Fruit fly (Drosophila melanogaster) whole organism, embryonic: ENCODE measurements around the gene CG9467.

Experiments used
- Abd-B ChIP-seq: fragments of 200-800 bp; sonication (Bioruptor generic); optimal IDR thresholded peaks from 2 replicates; lab custom pipeline; 2018; ENCODE audit warnings: missing biosample characterization, mild to moderate bottlenecking, missing genetic modification characterization, moderate library complexity
- Atf6 ChIP-seq: fragments of 200-800 bp; sonication (Bioruptor generic); IDR thresholded peaks from 2 replicates; pipeline ENCODE4 v1.3.6; 2022; ENCODE audit warnings: missing biosample characterization, missing genetic modification characterization
- Awh ChIP-seq: fragments of 200-800 bp; sonication (Bioruptor generic); IDR thresholded peaks from 2 replicates; pipeline ENCODE4, ENCODE4 v1.3.6; 2022; ENCODE audit warnings: missing biosample characterization, missing genetic modification characterization
- CG10366 ChIP-seq: fragments of 200-800 bp; sonication (Bioruptor generic); IDR thresholded peaks from 2 replicates; pipeline ENCODE4 v1.3.6; 2022; ENCODE audit warnings: missing biosample characterization, missing genetic modification characterization
- CG11085 ChIP-seq: fragments of 200-800 bp; sonication (Bioruptor generic); IDR thresholded peaks from 2 replicates; pipeline ENCODE4 v1.3.6; 2022; ENCODE audit warnings: missing biosample characterization, missing genetic modification characterization
- CG11456 ChIP-seq: fragments of 200-800 bp; sonication (Bioruptor generic); IDR thresholded peaks from 3 replicates; pipeline ENCODE4 v1.3.6; 2022; ENCODE audit warnings: missing biosample characterization, missing genetic modification characterization
- CG11695 ChIP-seq: fragments of 200-800 bp; sonication (Bioruptor generic); IDR thresholded peaks from 3 replicates; pipeline ENCODE4 v1.3.6; 2022; ENCODE audit warnings: missing biosample characterization, missing genetic modification characterization
- CG11696 ChIP-seq: fragments of 200-800 bp; sonication (Bioruptor generic); IDR thresholded peaks from 2 replicates; pipeline ENCODE4 v1.3.6; 2022; ENCODE audit warnings: missing biosample characterization, missing genetic modification characterization
- CG14014 ChIP-seq: fragments of 200-800 bp; sonication (Bioruptor generic); IDR thresholded peaks from 2 replicates; pipeline ENCODE4 v1.3.6; 2022; ENCODE audit warnings: missing biosample characterization, missing genetic modification characterization
- CG1529 ChIP-seq: fragments of 200-800 bp; sonication (Bioruptor generic); optimal IDR thresholded peaks from 3 replicates; lab custom pipeline; 2018; ENCODE audit warnings: missing biosample characterization, missing genetic modification characterization
- CG1602 ChIP-seq: fragments of 200-800 bp; sonication (Bioruptor generic); optimal IDR thresholded peaks from 3 replicates; lab custom pipeline; 2016; ENCODE audit warnings: missing biosample characterization, missing genetic modification characterization
- CG2678 ChIP-seq: fragments of 200-800 bp; sonication (Bioruptor generic); optimal IDR thresholded peaks from 3 replicates; lab custom pipeline; 2019; ENCODE audit warnings: missing biosample characterization, mild to moderate bottlenecking, missing genetic modification characterization, moderate library complexity
- CG31441 ChIP-seq: fragments of 200-800 bp; sonication (Bioruptor generic); IDR thresholded peaks from 2 replicates; pipeline ENCODE4 v1.3.6; 2022; ENCODE audit warnings: missing biosample characterization, missing genetic modification characterization
- CG4617 ChIP-seq: fragments of 200-800 bp; sonication (Bioruptor generic); optimal IDR thresholded peaks from 3 replicates; lab custom pipeline; 2016; ENCODE audit warnings: missing biosample characterization, missing genetic modification characterization, borderline replicate concordance
- CG7271 ChIP-seq: fragments of 200-800 bp; sonication (Bioruptor generic); optimal IDR thresholded peaks from 2 replicates; lab custom pipeline; 2018; ENCODE audit warnings: missing biosample characterization, mild to moderate bottlenecking, missing genetic modification characterization, moderate library complexity
- CG7963 ChIP-seq: fragments of 200-800 bp; sonication (Bioruptor generic); IDR thresholded peaks from 3 replicates; pipeline ENCODE4 v1.3.6; 2022; ENCODE audit warnings: missing biosample characterization, missing genetic modification characterization; ENCODE audit not compliant: partially characterized antibody
- CG9797 ChIP-seq: fragments of 200-800 bp; sonication (Bioruptor generic); optimal IDR thresholded peaks from 3 replicates; lab custom pipeline; 2018; ENCODE audit warnings: missing biosample characterization, mild to moderate bottlenecking, missing genetic modification characterization
- D ChIP-seq, 2 experiments: fragments of 200-800 bp in 1 of 2; fragments of >200 bp in 1 of 2; sonication (Bioruptor generic) in 1 of 2; optimal IDR thresholded peaks; 2 replicates in 1 of 2; 3 replicates in 1 of 2; lab custom pipeline; 2017; ENCODE audit warnings: mild to moderate bottlenecking in 1 of 2, missing biosample characterization in 1 of 2, missing genetic modification characterization in 1 of 2, missing genetic modification reagents in 1 of 2
- D19A ChIP-seq: fragments of 200-800 bp; optimal IDR thresholded peaks from 3 replicates; lab custom pipeline; 2019; ENCODE audit warnings: missing biosample characterization, mild to moderate bottlenecking, missing genetic modification characterization, moderate library complexity
- E2f2 ChIP-seq: fragments of 200-800 bp; sonication (Bioruptor generic); IDR thresholded peaks from 2 replicates; pipeline ENCODE4 v1.3.6; 2022; ENCODE audit warnings: missing biosample characterization, missing genetic modification characterization
- ERR ChIP-seq: fragments of 200-800 bp; sonication (Bioruptor generic); optimal IDR thresholded peaks from 2 replicates; lab custom pipeline; 2016; ENCODE audit warnings: missing biosample characterization, missing genetic modification characterization
- HLH3B ChIP-seq: fragments of 200-800 bp; sonication (Bioruptor generic); IDR thresholded peaks from 2 replicates; pipeline ENCODE4 v1.3.6; 2022; ENCODE audit warnings: missing biosample characterization, missing genetic modification characterization
- HLH4C ChIP-seq: fragments of 200-800 bp; sonication (Bioruptor generic); IDR thresholded peaks from 3 replicates; pipeline ENCODE4 v1.3.6; 2022; ENCODE audit warnings: missing biosample characterization, missing genetic modification characterization; ENCODE audit not compliant: partially characterized antibody
- MESR4 ChIP-seq: fragments of 200-800 bp; sonication (Bioruptor generic); optimal IDR thresholded peaks from 2 replicates; lab custom pipeline; 2018; ENCODE audit warnings: missing biosample characterization, mild to moderate bottlenecking, missing genetic modification characterization, moderate library complexity
- Nf-YC ChIP-seq: fragments of 200-800 bp; optimal IDR thresholded peaks from 3 replicates; lab custom pipeline; 2019; ENCODE audit warnings: missing biosample characterization, mild to moderate bottlenecking, missing genetic modification characterization, moderate library complexity
- Rx ChIP-seq: fragments of 200-800 bp; sonication (Bioruptor generic); IDR thresholded peaks from 2 replicates; pipeline ENCODE4 v1.3.6; 2022; ENCODE audit warnings: missing biosample characterization, missing genetic modification characterization
- bigmax ChIP-seq: fragments of 200-800 bp; sonication (Bioruptor generic); optimal IDR thresholded peaks from 2 replicates; lab custom pipeline; 2018; ENCODE audit warnings: missing biosample characterization, mild to moderate bottlenecking, missing genetic modification characterization
- chif ChIP-seq, 2 experiments: fragments of 200-800 bp; sonication (Bioruptor generic); optimal IDR thresholded peaks; 3 replicates each; lab custom pipeline; 2016; ENCODE audit warnings: missing biosample characterization in 2 of 2, missing genetic modification characterization in 2 of 2
- fd102C ChIP-seq: fragments of 200-800 bp; sonication (Bioruptor generic); optimal IDR thresholded peaks from 2 replicates; lab custom pipeline; 2018; ENCODE audit warnings: missing biosample characterization, mild to moderate bottlenecking, missing genetic modification characterization, moderate library complexity
- gem ChIP-seq: fragments of 200-800 bp; sonication (Bioruptor generic); optimal IDR thresholded peaks from 2 replicates; lab custom pipeline; 2019; ENCODE audit warnings: missing biosample characterization, mild to moderate bottlenecking, missing genetic modification characterization, moderate library complexity
- gfzf ChIP-seq: fragments of 200-800 bp; sonication (Bioruptor generic); optimal IDR thresholded peaks from 2 replicates; lab custom pipeline; 2016; ENCODE audit warnings: missing biosample characterization, mild to moderate bottlenecking, missing genetic modification characterization, moderate library complexity
- gsb ChIP-seq: fragments of 200-800 bp; sonication (Bioruptor generic); IDR thresholded peaks from 2 replicates; pipeline ENCODE4 v1.3.6; 2022; ENCODE audit warnings: missing biosample characterization, missing genetic modification characterization
- her ChIP-seq: fragments of 200-800 bp; sonication (Bioruptor generic); optimal IDR thresholded peaks from 2 replicates; lab custom pipeline; 2016; ENCODE audit warnings: missing biosample characterization, missing genetic modification characterization
- ind ChIP-seq: fragments of 200-800 bp; sonication (Bioruptor generic); optimal IDR thresholded peaks from 3 replicates; lab custom pipeline; 2016; ENCODE audit warnings: missing biosample characterization, missing genetic modification characterization
- jumu ChIP-seq: fragments of 200-800 bp; sonication (Bioruptor generic); optimal IDR thresholded peaks from 3 replicates; lab custom pipeline; 2016; ENCODE audit warnings: missing biosample characterization, missing genetic modification characterization
- lilli ChIP-seq: fragments of 200-800 bp; sonication (Bioruptor generic); optimal IDR thresholded peaks from 3 replicates; lab custom pipeline; 2016; ENCODE audit warnings: missing biosample characterization, missing genetic modification characterization
- luna ChIP-seq: fragments of 200-800 bp; sonication (Bioruptor generic); optimal IDR thresholded peaks from 2 replicates; lab custom pipeline; 2016; ENCODE audit warnings: missing biosample characterization, missing genetic modification characterization
- pros ChIP-seq: fragments of 200-800 bp; sonication (Bioruptor generic); optimal IDR thresholded peaks from 3 replicates; lab custom pipeline; 2019; ENCODE audit warnings: missing biosample characterization, mild to moderate bottlenecking, missing genetic modification characterization, moderate library complexity
- pzg ChIP-seq: fragments of 200-800 bp; sonication (Bioruptor generic); optimal IDR thresholded peaks from 3 replicates; lab custom pipeline; 2018; ENCODE audit warnings: missing biosample characterization, mild to moderate bottlenecking, missing genetic modification characterization, moderate library complexity
- sens ChIP-seq: fragments of 200-800 bp; sonication (Bioruptor generic); peaks from one replicate; lab custom pipeline; 2016; ENCODE audit warnings: missing biosample characterization, missing genetic modification characterization
- sens-2 ChIP-seq: fragments of 200-800 bp; sonication (Bioruptor generic); IDR thresholded peaks from 2 replicates; pipeline ENCODE4 v1.3.6; 2022; ENCODE audit warnings: missing biosample characterization, missing genetic modification characterization
- slou ChIP-seq: fragments of 200-800 bp; sonication (Bioruptor generic); optimal IDR thresholded peaks from 3 replicates; lab custom pipeline; 2016; ENCODE audit warnings: missing biosample characterization, missing genetic modification characterization
- tgo ChIP-seq: fragments of 200-800 bp; sonication (Bioruptor generic); IDR thresholded peaks from 3 replicates; pipeline ENCODE4 v1.3.6; 2022; ENCODE audit warnings: missing biosample characterization, missing genetic modification characterization
- unc-4 ChIP-seq: fragments of 200-800 bp; sonication (Bioruptor generic); IDR thresholded peaks from 2 replicates; pipeline ENCODE4 v1.3.6; 2022; ENCODE audit warnings: missing biosample characterization, missing genetic modification characterization; ENCODE audit not compliant: partially characterized antibody
- zen2 ChIP-seq: fragments of 200-800 bp; sonication (Bioruptor generic); IDR thresholded peaks from 3 replicates; pipeline ENCODE4 v1.3.6; 2022; ENCODE audit warnings: missing biosample characterization, missing genetic modification characterization; ENCODE audit not compliant: partially characterized antibody

The CG9467 gene

dm6 chr3R:9747900-9748663 is 52.7 kb downstream of the CG9467 start (continued):
- TF ChIP-seq CG14014 (GFP tag; lab: Robert Waterston, UW) (no peak), CG1529 (GFP tag; lab: Kevin White, UChicago) (no peak), bigmax (GFP tag; lab: Kevin White, UChicago) (peak; percentile 90), gsb (GFP tag; lab: Robert Waterston, UW) (no peak), sens-2 (GFP tag; lab: Robert Waterston, UW) (no peak), tgo (GFP tag; lab: Robert Waterston, UW) (no peak), CG4617 (GFP tag; lab: Kevin White, UChicago) (peak; percentile 70), pros (no peak), CG2678 (tag; lab: Kevin White, UChicago) (no peak), Rx (GFP tag; lab: Robert Waterston, UW) (no peak), pzg (peak; percentile 50), CG7271 (tag; lab: Kevin White, UChicago) (no peak), CG7963 (GFP tag; lab: Robert Waterston, UW) (no peak), fd102C (GFP tag; lab: Kevin White, UChicago) (no peak), E2f2 (GFP tag; lab: Robert Waterston, UW) (peak; percentile 80), Abd-B (GFP tag; lab: Kevin White, UChicago) (no peak), unc-4 (GFP tag; lab: Robert Waterston, UW) (no peak), Awh (GFP tag; lab: Robert Waterston, UW) (no peak), MESR4 (GFP tag; lab: Kevin White, UChicago) (peak; percentile 60), HLH4C (GFP tag; lab: Robert Waterston, UW) (no peak), CG11085 (GFP tag; lab: Robert Waterston, UW) (no peak), slou (no peak), CG31441 (GFP tag; lab: Robert Waterston, UW) (no peak), ERR (GFP tag; lab: Kevin White, UChicago) (no peak), lilli (GFP tag; lab: Kevin White, UChicago) (no peak), zen2 (GFP tag; lab: Robert Waterston, UW) (no peak), HLH3B (GFP tag; lab: Robert Waterston, UW) (no peak), CG11696 (GFP tag; lab: Robert Waterston, UW) (no peak), jumu (GFP tag; lab: Kevin White, UChicago) (no peak), CG10366 (no peak), gem (no peak), her (GFP tag; lab: Kevin White, UChicago) (no peak), CG11695 (GFP tag; lab: Robert Waterston, UW) (no peak), CG11456 (GFP tag; lab: Robert Waterston, UW) (no peak), sens (GFP tag; lab: Kevin White, UChicago) (peak; percentile 18), CG1602 (no peak), D (optimal IDR thresholded peaks at IDR 0.05; lab: Kevin White, UChicago) (no peak), D (GFP tag; optimal IDR thresholded peaks at IDR 0.05; lab: Kevin White, UChicago) (no peak), chif (GFP tag; optimal IDR thresholded peaks at IDR 0.05; lab: Kevin White, UChicago) (no peak), gfzf (peak; percentile 85), CG9797 (GFP tag; lab: Kevin White, UChicago) (peak; percentile 42), Atf6 (GFP tag; lab: Robert Waterston, UW) (no peak), luna (GFP tag; lab: Kevin White, UChicago) (no peak), Nf-YC (tag; lab: Kevin White, UChicago) (no peak), ind (no peak), D19A (tag; lab: Kevin White, UChicago) (no peak)
